Fruit fly (Drosophila melanogaster) whole organism, embryonic: Measurements from ENCODE around the gene MED28.

Experiments used
- Blimp-1 ChIP-seq: fragments of 200-800 bp; sonication (Bioruptor generic); optimal IDR thresholded peaks from 3 replicates; lab custom pipeline; 2018; ENCODE audit warnings: missing biosample characterization, missing genetic modification characterization, mild to moderate bottlenecking, moderate library complexity, missing genetic modification reagents
- BtbVII ChIP-seq: fragments of 200-800 bp; sonication (Bioruptor generic); optimal IDR thresholded peaks from 3 replicates; lab custom pipeline; 2017; ENCODE audit warnings: missing biosample characterization, mild to moderate bottlenecking, missing genetic modification characterization
- CG10959 ChIP-seq: fragments of 200-800 bp; sonication (Bioruptor generic); IDR thresholded peaks from 2 replicates; pipeline ENCODE4 v1.3.6; 2022; ENCODE audit warnings: missing biosample characterization, missing genetic modification characterization
- CG11247 ChIP-seq: fragments of 200-800 bp; sonication (Bioruptor generic); IDR thresholded peaks from 2 replicates; pipeline ENCODE4 v1.3.6; 2022; ENCODE audit warnings: missing biosample characterization, missing genetic modification characterization
- CG13775 ChIP-seq: fragments of 200-800 bp; sonication (Bioruptor generic); optimal IDR thresholded peaks from 3 replicates; lab custom pipeline; 2017; ENCODE audit warnings: missing biosample characterization, mild to moderate bottlenecking, missing genetic modification characterization
- CG14710 ChIP-seq: fragments of 200-800 bp; sonication (Bioruptor generic); optimal IDR thresholded peaks from 3 replicates; lab custom pipeline; 2019; ENCODE audit warnings: missing biosample characterization, mild to moderate bottlenecking, missing genetic modification characterization, moderate library complexity
- CG1647 ChIP-seq: fragments of 200-800 bp; sonication (Bioruptor generic); optimal IDR thresholded peaks from 3 replicates; lab custom pipeline; 2016; ENCODE audit warnings: missing biosample characterization, missing genetic modification characterization
- CG17829 ChIP-seq: fragments of 200-800 bp; optimal IDR thresholded peaks from 2 replicates; lab custom pipeline; 2019; ENCODE audit warnings: missing biosample characterization, mild to moderate bottlenecking, missing genetic modification characterization, moderate library complexity
- CG2712 ChIP-seq: fragments of 200-800 bp; optimal IDR thresholded peaks from 3 replicates; lab custom pipeline; 2019; ENCODE audit warnings: missing biosample characterization, mild to moderate bottlenecking, missing genetic modification characterization, moderate library complexity
- CG43689 ChIP-seq: fragments of 200-800 bp; sonication (Bioruptor generic); IDR thresholded peaks from 2 replicates; pipeline ENCODE4 v1.3.6; 2022; ENCODE audit warnings: missing biosample characterization, missing genetic modification characterization
- CG4707 ChIP-seq: fragments of 200-800 bp; sonication (Bioruptor generic); optimal IDR thresholded peaks from 2 replicates; lab custom pipeline; 2018; ENCODE audit warnings: missing biosample characterization, mild to moderate bottlenecking, missing genetic modification characterization, moderate library complexity
- CG4730 ChIP-seq: fragments of 200-800 bp; sonication (Bioruptor generic); IDR thresholded peaks from 2 replicates; pipeline ENCODE4 v1.3.6; 2022; ENCODE audit warnings: missing biosample characterization, missing genetic modification characterization
- CG6683 ChIP-seq: fragments of 200-800 bp; sonication (Bioruptor generic); optimal IDR thresholded peaks from 2 replicates; lab custom pipeline; 2017; ENCODE audit warnings: missing biosample characterization, mild to moderate bottlenecking, missing genetic modification characterization, missing genetic modification reagents
- CG6689 ChIP-seq: fragments of 200-800 bp; sonication (Bioruptor generic); IDR thresholded peaks from 2 replicates; pipeline ENCODE4 v1.3.6; 2022; ENCODE audit warnings: missing biosample characterization, missing genetic modification characterization
- CG8290 ChIP-seq, 3 experiments: fragments of 200-800 bp; sonication (Bioruptor generic); optimal IDR thresholded peaks; 2 replicates each; lab custom pipeline; 2016 to 2019; ENCODE audit warnings: missing biosample characterization in 3 of 3, missing genetic modification characterization in 3 of 3, mild to moderate bottlenecking in 2 of 3, moderate library complexity in 1 of 3
- CG9609 ChIP-seq: fragments of 200-800 bp; sonication (Bioruptor generic); optimal IDR thresholded peaks from 3 replicates; lab custom pipeline; 2016; ENCODE audit warnings: missing biosample characterization, missing genetic modification characterization
- CG9817 ChIP-seq: fragments of 200-800 bp; sonication (Bioruptor generic); optimal IDR thresholded peaks from 2 replicates; lab custom pipeline; 2018; ENCODE audit warnings: missing biosample characterization, mild to moderate bottlenecking, missing genetic modification characterization, moderate library complexity
- CTCF ChIP-seq: fragments of 200-800 bp; sonication (Bioruptor generic); optimal IDR thresholded peaks from 2 replicates; lab custom pipeline; 2017; ENCODE audit warnings: missing biosample characterization, mild to moderate bottlenecking, missing genetic modification characterization, moderate library complexity
- D ChIP-seq, 2 experiments: fragments of 200-800 bp in 1 of 2; fragments of >200 bp in 1 of 2; sonication (Bioruptor generic) in 1 of 2; optimal IDR thresholded peaks; 2 replicates in 1 of 2; 3 replicates in 1 of 2; lab custom pipeline; 2017; ENCODE audit warnings: mild to moderate bottlenecking in 1 of 2, missing biosample characterization in 1 of 2, missing genetic modification characterization in 1 of 2, missing genetic modification reagents in 1 of 2
- Dbx ChIP-seq: fragments of 200-800 bp; sonication (Bioruptor generic); IDR thresholded peaks from 3 replicates; pipeline ENCODE4 v1.3.6; 2022; ENCODE audit warnings: missing biosample characterization, missing genetic modification characterization
- Dref ChIP-seq: fragments of 200-800 bp; sonication (Bioruptor generic); IDR thresholded peaks from 2 replicates; pipeline ENCODE4 v1.3.6; 2022; ENCODE audit warnings: missing biosample characterization, missing genetic modification characterization
- HLH3B ChIP-seq: fragments of 200-800 bp; sonication (Bioruptor generic); IDR thresholded peaks from 2 replicates; pipeline ENCODE4 v1.3.6; 2022; ENCODE audit warnings: missing biosample characterization, missing genetic modification characterization
- NC2α ChIP-seq: fragments of 200-800 bp; sonication (Bioruptor generic); optimal IDR thresholded peaks from 2 replicates; lab custom pipeline; 2016; ENCODE audit warnings: missing biosample characterization, missing genetic modification characterization
- Pdp1 ChIP-seq, 2 experiments: fragments of 200-800 bp; sonication (Bioruptor generic); optimal IDR thresholded peaks; 3 replicates each; lab custom pipeline; 2016; ENCODE audit warnings: missing biosample characterization in 2 of 2, missing genetic modification characterization in 2 of 2, mild to moderate bottlenecking in 1 of 2, moderate library complexity in 1 of 2
- Poxn ChIP-seq: fragments of 200-800 bp; sonication (Bioruptor generic); IDR thresholded peaks from 2 replicates; pipeline ENCODE4 v1.3.6; 2022; ENCODE audit warnings: missing biosample characterization, missing genetic modification characterization
- Scr ChIP-seq: fragments of 200-800 bp; sonication (Bioruptor generic); IDR thresholded peaks from 2 replicates; pipeline ENCODE4 v1.3.6; 2022; ENCODE audit warnings: missing biosample characterization, missing genetic modification characterization; ENCODE audit not compliant: partially characterized antibody
- YL-1 ChIP-seq: fragments of 200-800 bp; sonication (Bioruptor generic); optimal IDR thresholded peaks from 3 replicates; lab custom pipeline; 2017; ENCODE audit warnings: missing biosample characterization, mild to moderate bottlenecking, missing genetic modification characterization
- ase ChIP-seq: fragments of 200-800 bp; sonication (Bioruptor generic); IDR thresholded peaks from 3 replicates; pipeline ENCODE4 v1.3.6; 2022; ENCODE audit warnings: missing biosample characterization, missing genetic modification characterization
- bowl ChIP-seq: fragments of 200-800 bp; sonication (Bioruptor generic); IDR thresholded peaks from 2 replicates; pipeline ENCODE4 v1.3.6; 2022; ENCODE audit warnings: missing biosample characterization, missing genetic modification characterization
- cato ChIP-seq: fragments of 200-800 bp; sonication (Bioruptor generic); optimal IDR thresholded peaks from 2 replicates; lab custom pipeline; 2016; ENCODE audit warnings: missing biosample characterization, missing genetic modification characterization, borderline replicate concordance
- cg ChIP-seq: fragments of 200-800 bp; sonication (Bioruptor generic); optimal IDR thresholded peaks from 3 replicates; lab custom pipeline; 2019; ENCODE audit warnings: missing biosample characterization, mild to moderate bottlenecking, missing genetic modification characterization, moderate library complexity
- chm ChIP-seq: fragments of 200-800 bp; sonication (Bioruptor generic); IDR thresholded peaks from 2 replicates; pipeline ENCODE4 v1.3.6; 2022; ENCODE audit warnings: missing biosample characterization, missing genetic modification characterization
- croc ChIP-seq: fragments of 200-800 bp; sonication (Bioruptor generic); conservative IDR thresholded peaks from 3 replicates; pipeline ENCODE4 v1.3.6; 2022; ENCODE audit warnings: missing biosample characterization, missing genetic modification characterization
- crol ChIP-seq: fragments of 200-800 bp; sonication (Bioruptor generic); IDR thresholded peaks from 2 replicates; pipeline ENCODE4 v1.3.6; 2022; ENCODE audit warnings: missing biosample characterization, missing genetic modification characterization
- crp ChIP-seq, 2 experiments: fragments of 200-800 bp; sonication (Bioruptor generic); optimal IDR thresholded peaks; 2 replicates in 1 of 2; 3 replicates in 1 of 2; lab custom pipeline; 2017; ENCODE audit warnings: missing biosample characterization in 2 of 2, missing genetic modification characterization in 2 of 2, mild to moderate bottlenecking in 1 of 2, moderate library complexity in 1 of 2
- danr ChIP-seq: fragments of 200-800 bp; sonication (Bioruptor generic); IDR thresholded peaks from 2 replicates; pipeline ENCODE4 v1.3.6; 2022; ENCODE audit warnings: missing biosample characterization, missing genetic modification characterization
- dmrt11E ChIP-seq: fragments of 200-800 bp; sonication (Bioruptor generic); optimal IDR thresholded peaks from 3 replicates; lab custom pipeline; 2018; ENCODE audit warnings: missing biosample characterization, mild to moderate bottlenecking, missing genetic modification characterization, moderate library complexity
- emc ChIP-seq: fragments of 200-800 bp; sonication (Bioruptor generic); optimal IDR thresholded peaks from 2 replicates; lab custom pipeline; 2016; ENCODE audit warnings: missing biosample characterization, missing genetic modification characterization
- gem ChIP-seq: fragments of 200-800 bp; sonication (Bioruptor generic); optimal IDR thresholded peaks from 2 replicates; lab custom pipeline; 2019; ENCODE audit warnings: missing biosample characterization, mild to moderate bottlenecking, missing genetic modification characterization, moderate library complexity
- h ChIP-seq: fragments of >200 bp; optimal IDR thresholded peaks from 2 replicates; lab custom pipeline; 2017
- her ChIP-seq: fragments of 200-800 bp; sonication (Bioruptor generic); optimal IDR thresholded peaks from 2 replicates; lab custom pipeline; 2016; ENCODE audit warnings: missing biosample characterization, missing genetic modification characterization
- lov ChIP-seq, 2 experiments: fragments of 200-800 bp in 1 of 2; fragments of >200 bp in 1 of 2; sonication (Bioruptor generic) in 1 of 2; IDR thresholded peaks in 1 of 2; optimal IDR thresholded peaks in 1 of 2; 2 replicates in 1 of 2; 3 replicates in 1 of 2; pipeline versions ENCODE4 v1.3.6 to Lab custom; 2017 to 2022; ENCODE audit warnings: missing biosample characterization in 1 of 2, missing genetic modification characterization in 1 of 2
- luna ChIP-seq: fragments of 200-800 bp; sonication (Bioruptor generic); optimal IDR thresholded peaks from 2 replicates; lab custom pipeline; 2016; ENCODE audit warnings: missing biosample characterization, missing genetic modification characterization
- mld ChIP-seq: fragments of 200-800 bp; sonication (Bioruptor generic); IDR thresholded peaks from 3 replicates; pipeline ENCODE4 v1.3.6; 2022; ENCODE audit warnings: missing biosample characterization, missing genetic modification characterization; ENCODE audit not compliant: partially characterized antibody
- nerfin-1 ChIP-seq: fragments of 200-800 bp; sonication (Bioruptor generic); optimal IDR thresholded peaks from 3 replicates; lab custom pipeline; 2019; ENCODE audit warnings: missing biosample characterization, mild to moderate bottlenecking, missing genetic modification characterization, moderate library complexity
- org-1 ChIP-seq: fragments of 200-800 bp; sonication (Bioruptor generic); optimal IDR thresholded peaks from 2 replicates; lab custom pipeline; 2017; ENCODE audit warnings: missing biosample characterization, missing genetic modification characterization
- rib ChIP-seq: fragments of 200-800 bp; sonication (Bioruptor generic); IDR thresholded peaks from 2 replicates; pipeline ENCODE4 v1.3.6; 2022; ENCODE audit warnings: missing biosample characterization, missing genetic modification characterization
- sr ChIP-seq: fragments of 200-800 bp; sonication (Bioruptor generic); IDR thresholded peaks from 3 replicates; pipeline ENCODE4 v1.3.6; 2022; ENCODE audit warnings: missing biosample characterization, missing genetic modification characterization
- tap ChIP-seq: fragments of 200-800 bp; optimal IDR thresholded peaks from 3 replicates; lab custom pipeline; 2019; ENCODE audit warnings: missing biosample characterization, mild to moderate bottlenecking, missing genetic modification characterization, moderate library complexity
- zf30C ChIP-seq: fragments of 200-800 bp; sonication (Bioruptor generic); optimal IDR thresholded peaks from 3 replicates; lab custom pipeline; 2018; ENCODE audit warnings: missing biosample characterization, mild to moderate bottlenecking, missing genetic modification characterization

The MED28 gene

DNA sequence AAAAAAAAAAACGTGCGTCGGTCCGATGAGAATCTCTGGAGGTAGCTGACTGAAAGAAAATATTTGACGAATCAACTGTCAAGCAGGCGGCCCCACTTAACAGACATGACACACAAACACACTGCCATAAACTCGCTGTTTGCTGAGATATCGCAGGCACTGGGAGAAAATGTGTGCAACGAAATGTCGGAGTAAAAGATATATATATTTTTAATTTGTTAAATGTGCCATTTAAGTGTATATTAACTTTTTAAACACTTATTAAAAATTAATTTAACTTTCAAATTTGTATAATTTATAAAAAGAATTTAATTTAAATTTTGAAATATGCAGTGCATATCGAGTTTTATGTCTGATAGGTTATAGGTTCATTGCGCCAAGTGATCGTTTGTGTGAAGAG is 12.3 kb downstream of the MED28 start (continued):
- peak; percentile 39 for TF ChIP-seq CG13775 (GFP tag; lab: Kevin White, UChicago)
- TF ChIP-seq lov (optimal IDR thresholded peaks at IDR 0.05; lab: Kevin White, UChicago): no peak
- no peak for TF ChIP-seq lov (GFP tag; IDR thresholded peaks at IDR 0.05; lab: Robert Waterston, UW)
- TF ChIP-seq nerfin-1 (tag; lab: Kevin White, UChicago): peak; percentile 3
- peak; percentile 60 for TF ChIP-seq CG11247 (GFP tag; lab: Robert Waterston, UW)
- TF ChIP-seq Scr: no peak
- no peak for TF ChIP-seq luna (GFP tag; lab: Kevin White, UChicago)
- TF ChIP-seq CG4707 (GFP tag; lab: Kevin White, UChicago): no peak
- no peak for TF ChIP-seq chm (GFP tag; lab: Robert Waterston, UW)
- peak; percentile 58 for TF ChIP-seq BtbVII (GFP tag; lab: Kevin White, UChicago)
- peak; percentile 62 for TF ChIP-seq CG6689 (GFP tag; lab: Robert Waterston, UW)
- no peak for TF ChIP-seq crp (GFP tag; optimal IDR thresholded peaks at IDR 0.05; lab: Kevin White, UChicago)
- peak; percentile 77 for TF ChIP-seq CG17829 (tag; lab: Kevin White, UChicago)
- peak; percentile 85 for TF ChIP-seq CG2712 (tag; lab: Kevin White, UChicago)
- peak; percentile 35 for TF ChIP-seq org-1 (GFP tag; lab: Kevin White, UChicago)
- TF ChIP-seq Blimp-1 (GFP tag; lab: Kevin White, UChicago): peak; percentile 77
- no peak for TF ChIP-seq NC2α (GFP tag; lab: Kevin White, UChicago)
- TF ChIP-seq her (GFP tag; lab: Kevin White, UChicago): no peak
- TF ChIP-seq croc (GFP tag; lab: Robert Waterston, UW): peak; percentile 38; the same call in 1 of the 3 replicates
- no peak for TF ChIP-seq sr (GFP tag; lab: Robert Waterston, UW)
- TF ChIP-seq h (lab: Kevin White, UChicago): no peak
- TF ChIP-seq D (optimal IDR thresholded peaks at IDR 0.05; lab: Kevin White, UChicago): no peak
- TF ChIP-seq D (GFP tag; optimal IDR thresholded peaks at IDR 0.05; lab: Kevin White, UChicago): peak; percentile 57
- no peak for TF ChIP-seq CG6683
- TF ChIP-seq YL-1 (GFP tag; lab: Kevin White, UChicago): no peak
- 0 out of 2 replicates have a peak, but pooled peaks have one; percentile 13 for TF ChIP-seq CG10959 (GFP tag; lab: Robert Waterston, UW)
- no peak for TF ChIP-seq emc (GFP tag; lab: Kevin White, UChicago)
- TF ChIP-seq HLH3B: peak; percentile 52; the same call in 1 of the 2 replicates
- no peak for TF ChIP-seq rib (GFP tag; lab: Robert Waterston, UW)
- peak; percentile 34 for TF ChIP-seq tap (tag; lab: Kevin White, UChicago)
- peak; percentile 67 for TF ChIP-seq dmrt11E (tag; lab: Kevin White, UChicago)
- no peak for TF ChIP-seq Pdp1 (GFP tag; optimal IDR thresholded peaks at IDR 0.05; lab: Kevin White, UChicago)
- no peak for TF ChIP-seq cg (GFP tag; lab: Kevin White, UChicago)
- TF ChIP-seq ase (GFP tag; lab: Robert Waterston, UW): peak; percentile 54; the same call in 1 of the 3 replicates
- TF ChIP-seq gem (tag; lab: Kevin White, UChicago): peak; percentile 81
- TF ChIP-seq CG4730 (GFP tag; lab: Robert Waterston, UW): peak; percentile 46; the same call in 1 of the 2 replicates
- TF ChIP-seq crol (GFP tag; lab: Robert Waterston, UW): no peak
- TF ChIP-seq CG1647: no peak
- peak; percentile 18 for TF ChIP-seq CG9817 (tag; lab: Kevin White, UChicago)
- TF ChIP-seq Poxn (GFP tag; lab: Robert Waterston, UW): no peak
- no peak for TF ChIP-seq cato (GFP tag; lab: Kevin White, UChicago)
- TF ChIP-seq CG14710: peak; percentile 69
- no peak for TF ChIP-seq CG9609
- TF ChIP-seq CG43689 (GFP tag; lab: Robert Waterston, UW): 0 out of 2 replicates have a peak, but pooled peaks have one; percentile 54
- no peak for TF ChIP-seq Dbx (GFP tag; lab: Robert Waterston, UW)
- TF ChIP-seq Dref: no peak
- TF ChIP-seq mld (GFP tag; lab: Robert Waterston, UW): no peak
- TF ChIP-seq danr: peak; percentile 42; the same call in 1 of the 2 replicates
- TF ChIP-seq CG8290 (GFP tag; optimal IDR thresholded peaks at IDR 0.05; lab: Kevin White, UChicago): peak; percentile 41
- no peak for TF ChIP-seq CG8290 (tag; optimal IDR thresholded peaks at IDR 0.05; lab: Kevin White, UChicago)
- TF ChIP-seq bowl (GFP tag; lab: Robert Waterston, UW): no peak
- peak; percentile 62 for TF ChIP-seq zf30C
- no peak for TF ChIP-seq CTCF
